Fruit fly (Drosophila melanogaster) S2 (cell line): ENCODE results near the gene CG33514.

Source experiments
- CG8478 ChIP-seq: fragments of >200 bp; optimal IDR thresholded peaks from 2 replicates; lab custom pipeline; 2018
- CTCF ChIP-seq, 2 experiments: fragments of >200 bp; optimal IDR thresholded peaks; 2 replicates each; lab custom pipeline; 2018

Gene CG33514

DNA sequence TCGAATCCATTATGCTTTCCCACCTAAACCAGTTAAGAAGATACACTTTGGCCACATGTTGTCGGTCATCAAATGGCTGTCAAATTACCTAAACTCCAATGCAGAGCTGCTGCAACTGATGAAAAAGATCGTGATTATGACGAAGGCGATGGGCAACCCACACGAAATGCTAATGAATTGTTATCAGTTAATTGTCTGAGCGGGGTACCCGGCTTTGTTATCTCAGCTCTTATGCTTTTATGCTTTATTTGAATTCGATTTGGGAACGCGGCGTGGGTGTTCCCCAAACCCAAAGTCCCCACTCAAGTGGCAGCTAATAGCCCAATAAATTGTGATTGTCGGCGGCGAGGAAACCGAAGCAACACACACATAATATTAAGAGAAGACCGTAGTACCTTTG, 17.3 kb downstream of the CG33514 start:
- no peak for TF ChIP-seq CG8478 (lab: Kevin White, UChicago)
- TF ChIP-seq CTCF (optimal IDR thresholded peaks at IDR 0.05; lab: Kevin White, UChicago) = no peak

DNA sequence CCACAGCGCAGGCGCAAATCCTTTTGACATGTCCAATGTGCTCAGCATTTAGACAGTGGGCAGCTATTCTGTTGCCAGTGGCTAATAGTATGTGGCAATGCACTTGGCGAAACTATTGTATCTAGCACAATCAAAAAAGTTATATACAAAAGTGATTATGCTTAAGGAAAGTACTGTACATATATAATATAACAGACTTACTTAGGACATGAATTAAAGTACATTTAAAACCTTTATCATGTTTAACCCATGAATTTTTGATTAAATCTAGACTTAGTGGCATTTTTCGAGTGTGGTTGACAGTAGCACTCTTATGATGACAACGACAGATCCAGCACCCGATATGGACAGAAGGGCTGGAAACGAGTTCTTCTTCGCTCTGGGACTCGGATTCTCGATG, 17.9 kb downstream of the CG33514 start:
- no peak for TF ChIP-seq CG8478 (lab: Kevin White, UChicago)
- no peak for TF ChIP-seq CTCF (optimal IDR thresholded peaks at IDR 0.05; lab: Kevin White, UChicago)

DNA sequence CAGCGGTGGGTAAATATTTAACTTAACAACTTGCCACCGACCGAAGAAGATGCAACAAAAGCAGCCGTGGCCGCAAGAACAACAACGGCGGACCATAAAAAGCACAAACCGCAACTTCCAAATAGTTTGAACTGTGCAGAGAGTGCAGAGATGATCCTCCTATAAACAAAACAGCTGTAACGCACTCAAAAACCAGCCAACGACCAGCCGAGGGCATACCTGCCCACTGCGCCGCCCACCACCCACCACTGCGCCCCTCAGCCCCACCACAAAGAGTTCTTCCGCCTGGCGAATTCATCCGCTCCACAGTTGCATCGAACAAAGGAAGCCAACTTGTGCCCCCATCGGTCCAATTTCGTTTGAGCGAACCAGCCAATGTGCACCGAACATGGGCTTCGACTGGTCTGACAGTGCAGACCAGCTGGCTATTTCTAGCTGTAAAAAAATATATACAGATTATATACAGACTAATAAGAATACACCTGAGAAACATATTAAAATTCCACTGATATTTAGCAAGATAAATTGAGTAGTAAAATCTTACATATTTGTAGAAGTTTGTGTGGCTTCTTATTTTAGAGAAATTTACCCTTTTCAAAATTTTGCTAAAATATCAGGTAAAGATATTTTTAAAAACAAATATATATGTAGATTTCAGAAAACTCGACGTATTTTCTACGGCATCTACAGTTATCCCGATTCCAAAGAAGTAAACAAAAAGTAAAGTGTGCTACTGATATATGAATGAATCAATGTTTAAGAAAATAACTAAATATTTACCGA, 18.5 kb downstream of the CG33514 start:
- TF ChIP-seq CG8478 (lab: Kevin White, UChicago) = no peak
- no peak for TF ChIP-seq CTCF (optimal IDR thresholded peaks at IDR 0.05; lab: Kevin White, UChicago)

DNA sequence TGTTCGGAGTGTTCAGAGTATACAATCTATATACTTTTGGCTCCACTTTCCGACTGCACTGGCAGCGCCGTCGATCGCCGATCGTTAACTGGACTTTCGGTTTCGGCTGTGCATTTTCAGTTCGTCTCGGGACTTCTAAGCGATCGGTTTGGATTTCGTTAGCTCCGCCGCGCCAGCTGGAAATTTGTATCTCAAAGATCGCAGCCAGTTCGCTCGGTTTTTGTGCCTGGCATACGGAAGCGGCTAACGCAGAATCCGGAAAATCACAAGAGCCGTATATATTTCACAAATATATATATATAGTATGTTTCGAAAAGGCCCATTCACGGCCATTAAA, 19.1 kb downstream of the CG33514 start, which contains the start of gene slow:
Gene slow, plus strand, starts transcription at position 117 of the 337 bp plus-strand sequence.
- no peak for TF ChIP-seq CTCF (optimal IDR thresholded peaks at IDR 0.05; lab: Kevin White, UChicago)
- no peak for TF ChIP-seq CG8478 (lab: Kevin White, UChicago)

DNA sequence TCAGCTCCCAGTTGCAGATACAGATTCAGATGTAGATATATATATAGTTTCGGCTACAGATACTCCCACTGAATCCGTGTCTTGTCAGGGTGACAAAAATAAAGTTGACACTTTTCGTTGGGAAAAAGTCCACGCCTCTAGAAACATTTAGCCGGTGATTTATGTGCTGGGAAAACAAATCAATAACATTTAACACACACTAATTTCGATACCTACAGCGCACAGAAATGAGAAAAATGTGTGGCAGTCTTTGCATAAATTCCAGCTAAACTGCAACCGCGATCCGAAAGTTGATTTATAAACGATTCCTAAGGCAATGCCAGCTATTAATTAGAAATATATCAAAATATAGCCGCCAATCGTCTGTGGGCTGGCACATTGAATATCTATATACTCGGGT, 23.0 kb downstream of the CG33514 start:
- TF ChIP-seq CTCF (optimal IDR thresholded peaks at IDR 0.05; lab: Kevin White, UChicago) (no peak), CG8478 (lab: Kevin White, UChicago) (no peak)

DNA sequence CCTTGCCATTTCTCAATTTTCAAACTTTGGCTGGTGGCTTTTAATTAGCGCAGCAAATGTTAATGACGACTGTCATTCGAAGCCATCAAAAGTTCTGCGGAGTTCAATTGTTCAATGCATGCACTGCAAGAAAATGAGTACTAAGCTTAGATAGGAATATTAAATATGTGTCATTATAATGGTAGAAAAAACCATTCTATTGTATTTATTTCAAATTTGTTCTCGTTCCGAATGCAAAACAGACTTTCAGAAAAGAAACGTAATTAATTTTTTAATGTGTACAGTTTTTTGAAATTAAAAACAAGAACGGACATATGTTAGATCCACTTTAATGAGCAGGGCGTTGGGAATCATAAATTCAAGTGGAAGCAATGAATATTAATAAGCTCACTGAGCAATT, 23.9 kb downstream of the CG33514 start:
- no peak for TF ChIP-seq CTCF (optimal IDR thresholded peaks at IDR 0.05; lab: Kevin White, UChicago)
- TF ChIP-seq CG8478 (lab: Kevin White, UChicago) = no peak

dm6 chr3L:4392851-4393250, 27.6 kb downstream of the CG33514 start:
- TF ChIP-seq CTCF (optimal IDR thresholded peaks at IDR 0.05; lab: Kevin White, UChicago) (no peak), CG8478 (lab: Kevin White, UChicago) (no peak)

- TF ChIP-seq CG8478 (lab: Kevin White, UChicago) (no peak), CTCF (optimal IDR thresholded peaks at IDR 0.05; lab: Kevin White, UChicago) (no peak)
Observed at dm6 chr3L:4393642-4394041, 28.4 kb downstream of the CG33514 start.

DNA sequence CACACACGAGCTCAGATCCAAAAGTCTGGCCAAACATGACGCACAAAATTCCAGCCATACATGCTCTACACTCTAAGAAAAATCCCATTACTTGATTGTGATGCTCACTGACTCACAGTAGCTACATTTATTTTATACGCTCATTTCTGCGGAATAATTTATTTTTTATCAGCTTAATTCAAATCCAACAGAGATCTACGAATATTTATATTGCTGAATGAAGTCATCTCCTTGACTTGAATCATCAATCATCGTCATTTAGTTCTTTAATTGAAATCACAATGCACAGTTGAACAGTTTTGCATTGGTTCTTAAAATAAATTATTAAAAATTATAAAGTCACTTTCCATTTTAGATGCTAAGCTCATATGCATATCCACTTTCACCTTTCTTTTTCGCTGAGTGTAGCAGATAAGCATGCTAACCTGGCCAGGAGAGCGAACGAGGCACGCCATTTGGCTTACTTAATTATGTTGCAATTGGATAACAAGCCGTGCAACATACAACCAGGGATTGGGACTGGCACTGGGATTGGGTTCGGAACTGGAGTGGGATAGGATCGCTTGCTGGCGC, 30.4 kb downstream of the CG33514 start:
- no peak for TF ChIP-seq CTCF (optimal IDR thresholded peaks at IDR 0.05; lab: Kevin White, UChicago)
- TF ChIP-seq CG8478 (lab: Kevin White, UChicago) = no peak

DNA sequence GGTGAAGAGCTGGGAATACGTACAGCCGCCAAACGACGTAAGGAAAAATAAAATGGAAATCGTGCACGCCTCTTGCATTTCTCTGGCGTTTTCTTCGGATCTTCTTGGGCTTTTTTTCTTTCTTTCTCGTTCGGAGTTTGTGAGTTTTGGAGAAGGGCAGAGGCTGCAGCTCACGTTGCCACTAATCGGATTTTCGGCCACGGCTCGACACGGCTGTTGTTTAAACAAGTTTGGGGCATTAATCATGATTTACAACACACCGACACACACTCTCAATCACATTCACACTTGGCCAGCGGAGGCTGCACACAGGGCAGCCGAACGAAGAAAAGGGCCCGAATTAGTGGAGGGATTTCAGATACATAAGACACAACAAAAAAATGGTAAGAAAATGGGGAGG, 31.1 kb downstream of the CG33514 start:
- no peak for TF ChIP-seq CG8478 (lab: Kevin White, UChicago)

DNA sequence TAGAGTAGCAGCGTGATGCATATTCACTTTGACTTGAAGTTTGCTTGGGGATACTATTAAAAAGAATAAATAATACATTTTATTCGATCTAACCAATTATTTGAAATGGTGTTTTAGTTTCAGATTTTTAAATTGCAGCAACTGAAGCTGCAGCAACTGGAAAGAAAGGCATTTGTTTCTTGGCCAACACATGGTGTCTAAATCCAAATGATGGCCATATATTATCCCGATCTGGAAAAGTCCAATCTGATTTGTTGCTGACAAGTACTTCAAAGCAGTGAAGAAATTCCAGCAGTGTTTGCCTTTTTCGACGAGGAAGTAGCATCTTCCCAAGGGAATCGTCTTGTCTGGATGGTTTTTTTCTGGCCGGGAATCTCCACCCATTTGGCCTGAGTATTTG, 31.9 kb downstream of the CG33514 start:
- TF ChIP-seq CTCF (optimal IDR thresholded peaks at IDR 0.05; lab: Kevin White, UChicago) (no peak), CG8478 (lab: Kevin White, UChicago) (no peak)

DNA sequence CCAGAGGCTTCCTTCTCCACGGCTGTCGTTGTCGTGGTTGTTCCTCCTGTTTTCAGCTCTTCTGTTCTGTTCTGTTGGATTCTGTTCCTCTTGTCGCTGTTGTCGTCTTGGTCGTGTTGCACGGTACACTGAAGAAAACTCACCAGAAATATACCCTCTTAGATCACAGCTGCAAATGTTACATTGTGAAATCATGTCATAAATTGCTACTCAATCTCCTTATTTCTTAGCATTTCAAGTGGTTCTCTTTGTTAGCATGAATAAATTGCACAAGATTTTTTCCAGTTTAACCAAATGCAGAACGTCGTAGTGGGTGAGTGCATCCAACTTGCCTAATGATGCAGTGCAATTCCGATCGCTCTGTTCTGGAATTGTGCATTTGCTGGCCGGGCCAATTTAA, 32.6 kb downstream of the CG33514 start:
- TF ChIP-seq CTCF (optimal IDR thresholded peaks at IDR 0.05; lab: Kevin White, UChicago) = no peak
- TF ChIP-seq CG8478 (lab: Kevin White, UChicago) = no peak

dm6 chr3L:4399905-4400304, 34.7 kb downstream of the CG33514 start:
- no peak for TF ChIP-seq CG8478 (lab: Kevin White, UChicago)
- TF ChIP-seq CTCF (optimal IDR thresholded peaks at IDR 0.05; lab: Kevin White, UChicago) = no peak

DNA sequence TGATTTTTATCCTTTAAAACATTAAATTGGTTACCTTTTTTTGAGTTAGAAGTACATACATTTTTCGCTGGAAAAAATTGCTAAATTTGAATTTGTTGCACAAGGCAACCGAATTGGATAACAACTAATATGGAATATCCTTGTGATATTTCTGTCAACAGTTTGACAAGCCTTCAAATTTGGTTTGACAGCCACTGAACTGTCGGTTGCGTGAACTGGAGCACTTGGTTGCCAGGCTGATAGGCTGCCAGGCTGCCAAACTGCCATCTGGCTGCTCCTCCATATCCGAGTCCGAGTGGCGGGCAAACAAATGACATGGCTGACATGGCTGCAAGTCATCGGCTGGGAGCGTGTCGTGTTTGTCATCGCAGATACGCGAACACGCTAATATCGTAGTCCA, 36.0 kb downstream of the CG33514 start:
- TF ChIP-seq CTCF (optimal IDR thresholded peaks at IDR 0.05; lab: Kevin White, UChicago) (no peak), CG8478 (lab: Kevin White, UChicago) (no peak)

DNA sequence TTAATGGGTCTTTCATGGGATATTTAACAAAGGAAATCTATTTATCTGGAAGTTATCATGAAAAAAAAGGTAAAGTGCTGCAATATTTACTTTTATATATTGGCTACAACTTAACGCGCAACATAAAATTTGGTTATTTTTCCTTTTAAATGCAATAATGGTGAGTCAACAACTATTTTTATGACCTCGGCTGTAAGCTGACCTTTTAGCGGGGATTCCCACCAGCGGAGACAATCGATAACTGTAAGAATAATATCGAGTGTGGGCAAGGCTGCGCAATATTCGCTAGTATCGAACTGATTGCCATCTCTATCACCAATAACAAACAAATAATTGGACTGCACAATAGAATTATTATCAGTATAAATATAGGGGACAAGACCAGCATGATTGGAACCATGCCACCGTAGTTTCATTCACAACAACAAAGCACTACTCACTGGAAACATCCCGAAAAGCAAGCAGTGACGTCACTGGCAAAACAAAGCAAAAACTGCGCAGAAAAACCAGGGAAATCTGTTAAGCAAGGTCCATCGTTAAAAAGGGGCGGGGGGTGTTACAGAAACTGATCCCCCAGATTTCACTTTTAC, 38.0 kb downstream of the CG33514 start, which contains the start of gene Syx17:
Gene Syx17, plus strand, starts transcription at position 308 of the 590 bp plus-strand sequence.
- TF ChIP-seq CTCF (optimal IDR thresholded peaks at IDR 0.05; lab: Kevin White, UChicago) (no peak), CG8478 (lab: Kevin White, UChicago) (no peak)
